Worm (Caenorhabditis elegans) whole organism, late embryonic: ENCODE measurements around the gene ttr-52.
A peak's percentile ranks its signal among the peaks of the same experiment; 100 is the strongest.

Experiments
- F13H6.1 ChIP-seq: sonication (generic microtip); optimal IDR thresholded peaks from 2 replicates; lab custom pipeline; 2016; ENCODE audit warnings: missing genetic modification characterization, missing compliant biosample characterization
- K02D7.2 ChIP-seq: sonication (generic microtip); optimal IDR thresholded peaks from 2 replicates; lab custom pipeline; 2017; ENCODE audit warnings: mild to moderate bottlenecking, missing genetic modification characterization, missing compliant biosample characterization
- K09A11.1 ChIP-seq: sonication (generic microtip); optimal IDR thresholded peaks from 2 replicates; lab custom pipeline; 2017; ENCODE audit warnings: antibody characterized with exemption, mild to moderate bottlenecking, missing genetic modification characterization, missing compliant biosample characterization; ENCODE audit not compliant: insufficient read depth
- T23F11.4 ChIP-seq: fragments of 200-800 bp; sonication (Bioruptor generic); optimal IDR thresholded peaks from 2 replicates; lab custom pipeline; 2018; ENCODE audit warnings: mild to moderate bottlenecking, missing genetic modification characterization, missing compliant biosample characterization
- Y22D7AL.16 ChIP-seq: sonication (generic microtip); optimal IDR thresholded peaks from 2 replicates; lab custom pipeline; 2016; ENCODE audit warnings: missing genetic modification characterization, missing compliant biosample characterization
- ahr-1 ChIP-seq: sonication (generic microtip); optimal IDR thresholded peaks from 2 replicates; lab custom pipeline; 2016; ENCODE audit warnings: missing genetic modification characterization, missing compliant biosample characterization
- ama-1 ChIP-seq: fragments of 150-350 bp; optimal IDR thresholded peaks from 2 replicates; lab custom pipeline; 2014
- ceh-18 ChIP-seq: sonication (generic microtip); optimal IDR thresholded peaks from 2 replicates; lab custom pipeline; 2016; ENCODE audit warnings: missing genetic modification characterization, missing compliant biosample characterization
- ceh-19 ChIP-seq: fragments of 200-800 bp; sonication (Bioruptor generic); optimal IDR thresholded peaks from 2 replicates; lab custom pipeline; 2018; ENCODE audit warnings: mild to moderate bottlenecking, missing genetic modification characterization, missing compliant biosample characterization
- ceh-2 ChIP-seq: sonication (generic microtip); optimal IDR thresholded peaks from 2 replicates; lab custom pipeline; 2016; ENCODE audit warnings: missing genotype, missing genetic modification characterization, missing compliant biosample characterization
- ceh-24 ChIP-seq: sonication (generic microtip); optimal IDR thresholded peaks from 2 replicates; lab custom pipeline; 2016; ENCODE audit warnings: mild to moderate bottlenecking, missing genetic modification characterization, missing compliant biosample characterization
- ceh-30 ChIP-seq: fragments of 150-350 bp; optimal IDR thresholded peaks from 2 replicates; lab custom pipeline; 2014; ENCODE audit warnings: missing biosample characterization, missing genetic modification characterization
- ceh-31 ChIP-seq: sonication (generic microtip); optimal IDR thresholded peaks from 2 replicates; lab custom pipeline; 2016; ENCODE audit warnings: missing genetic modification characterization, missing compliant biosample characterization
- ceh-48 ChIP-seq: sonication (generic microtip); optimal IDR thresholded peaks from 2 replicates; lab custom pipeline; 2016; ENCODE audit warnings: missing genetic modification characterization, inconsistent platforms, missing compliant biosample characterization
- ceh-6 ChIP-seq: fragments of 200-800 bp; sonication (Bioruptor generic); optimal IDR thresholded peaks from 2 replicates; lab custom pipeline; 2018; ENCODE audit warnings: mild to moderate bottlenecking, missing genetic modification characterization, missing compliant biosample characterization
- ceh-9 ChIP-seq: sonication (generic microtip); optimal IDR thresholded peaks from 2 replicates; lab custom pipeline; 2016; ENCODE audit warnings: mild to moderate bottlenecking, missing genetic modification characterization, inconsistent platforms, missing compliant biosample characterization
- che-1 ChIP-seq: sonication (generic microtip); optimal IDR thresholded peaks from 2 replicates; lab custom pipeline; 2016; ENCODE audit warnings: mild to moderate bottlenecking, missing genetic modification characterization, missing compliant biosample characterization
- dmd-4 ChIP-seq: sonication (generic microtip); optimal IDR thresholded peaks from 2 replicates; lab custom pipeline; 2016; ENCODE audit warnings: borderline replicate concordance, missing genetic modification characterization, missing compliant biosample characterization
- dve-1 ChIP-seq: sonication (generic microtip); optimal IDR thresholded peaks from 2 replicates; lab custom pipeline; 2017; ENCODE audit warnings: antibody characterized with exemption, mild to moderate bottlenecking, missing genetic modification characterization, missing compliant biosample characterization
- elt-2 ChIP-seq: sonication (generic microtip); optimal IDR thresholded peaks from 2 replicates; lab custom pipeline; 2016; ENCODE audit warnings: missing genetic modification reagents, missing genetic modification characterization, missing compliant biosample characterization
- elt-4 ChIP-seq: sonication (generic microtip); optimal IDR thresholded peaks from 2 replicates; lab custom pipeline; 2016; ENCODE audit warnings: missing genetic modification characterization, missing compliant biosample characterization
- ets-4 ChIP-seq: sonication (generic microtip); optimal IDR thresholded peaks from 2 replicates; lab custom pipeline; 2016; ENCODE audit warnings: missing genetic modification characterization, missing compliant biosample characterization
- eyg-1 ChIP-seq: sonication (generic microtip); optimal IDR thresholded peaks from 2 replicates; lab custom pipeline; 2016; ENCODE audit warnings: missing genotype, missing genetic modification characterization, missing compliant biosample characterization
- fkh-6 ChIP-seq: sonication (generic microtip); optimal IDR thresholded peaks from 2 replicates; lab custom pipeline; 2016; ENCODE audit warnings: missing genetic modification characterization, missing compliant biosample characterization
- gmeb-2 ChIP-seq: sonication (generic microtip); optimal IDR thresholded peaks from 2 replicates; lab custom pipeline; 2016; ENCODE audit warnings: missing genetic modification characterization, inconsistent platforms, missing compliant biosample characterization
- lim-6 ChIP-seq: sonication (generic microtip); optimal IDR thresholded peaks from 2 replicates; lab custom pipeline; 2016; ENCODE audit warnings: missing genetic modification characterization, missing compliant biosample characterization
- lin-11 ChIP-seq: fragments of 200-800 bp; sonication (Bioruptor generic); optimal IDR thresholded peaks from 2 replicates; lab custom pipeline; 2018; ENCODE audit warnings: mild to moderate bottlenecking, missing genetic modification characterization, missing compliant biosample characterization
- mec-3 ChIP-seq: sonication (generic microtip); optimal IDR thresholded peaks from 2 replicates; lab custom pipeline; 2016; ENCODE audit warnings: borderline replicate concordance, missing genetic modification characterization, missing compliant biosample characterization
- nfya-1 ChIP-seq: sonication (generic microtip); optimal IDR thresholded peaks from 2 replicates; lab custom pipeline; 2017; ENCODE audit warnings: missing genetic modification characterization, mild to moderate bottlenecking, missing compliant biosample characterization, antibody characterized with exemption, moderate library complexity
- nhr-11 ChIP-seq: fragments of 150-350 bp; optimal IDR thresholded peaks from 2 replicates; lab custom pipeline; 2014; ENCODE audit warnings: missing biosample characterization, missing genetic modification characterization
- odd-2 ChIP-seq: sonication (generic microtip); optimal IDR thresholded peaks from 2 replicates; lab custom pipeline; 2017; ENCODE audit warnings: antibody characterized with exemption, mild to moderate bottlenecking, missing genetic modification characterization, missing compliant biosample characterization
- pag-3 ChIP-seq: sonication (generic microtip); optimal IDR thresholded peaks from 2 replicates; lab custom pipeline; 2016; ENCODE audit warnings: missing compliant biosample characterization, missing genetic modification characterization, borderline replicate concordance
- pat-9 ChIP-seq: fragments of 200-800 bp; sonication (Bioruptor generic); optimal IDR thresholded peaks from 2 replicates; lab custom pipeline; 2018; ENCODE audit warnings: mild to moderate bottlenecking, missing genetic modification characterization, moderate library complexity, missing compliant biosample characterization
- pax-1 ChIP-seq: fragments of 150-350 bp; optimal IDR thresholded peaks from 2 replicates; lab custom pipeline; 2014; ENCODE audit warnings: missing biosample characterization, missing genetic modification characterization
- pha-2 ChIP-seq: sonication (generic microtip); optimal IDR thresholded peaks from 2 replicates; lab custom pipeline; 2017; ENCODE audit warnings: mild to moderate bottlenecking, missing genetic modification characterization, missing compliant biosample characterization
- pha-4 ChIP-seq: fragments of 150-350 bp; optimal IDR thresholded peaks from 2 replicates; lab custom pipeline; 2018; ENCODE audit warnings: missing biosample characterization, missing genetic modification reagents, missing genetic modification characterization
- pros-1 ChIP-seq: fragments of 150-350 bp; optimal IDR thresholded peaks from 2 replicates; lab custom pipeline; 2014; ENCODE audit warnings: missing biosample characterization, missing genetic modification reagents, missing genetic modification characterization
- ref-2 ChIP-seq: sonication (generic microtip); optimal IDR thresholded peaks from 2 replicates; lab custom pipeline; 2016; ENCODE audit warnings: missing genetic modification characterization, missing compliant biosample characterization
- rnt-1 ChIP-seq: sonication (generic microtip); optimal IDR thresholded peaks from 2 replicates; lab custom pipeline; 2016; ENCODE audit warnings: missing genetic modification characterization, missing compliant biosample characterization
- sdc-2 ChIP-seq: sonication (generic microtip); optimal IDR thresholded peaks from 2 replicates; lab custom pipeline; 2016; ENCODE audit warnings: missing genotype, missing genetic modification characterization, missing compliant biosample characterization
- sox-2 ChIP-seq: fragments of 200-800 bp; sonication (Bioruptor generic); IDR thresholded peaks from 2 replicates; pipeline ENCODE4 v1.3.6; 2022; ENCODE audit warnings: missing genetic modification reagents, missing genetic modification characterization, missing compliant biosample characterization
- sox-4 ChIP-seq: sonication (generic microtip); optimal IDR thresholded peaks from 2 replicates; lab custom pipeline; 2017; ENCODE audit warnings: mild to moderate bottlenecking, missing genetic modification characterization, inconsistent platforms, missing compliant biosample characterization
- syd-9 ChIP-seq: sonication (generic microtip); optimal IDR thresholded peaks from 2 replicates; lab custom pipeline; 2016; ENCODE audit warnings: mild to moderate bottlenecking, missing genetic modification characterization, moderate library complexity, missing compliant biosample characterization
- tbx-2 ChIP-seq: sonication (generic microtip); optimal IDR thresholded peaks from 2 replicates; lab custom pipeline; 2016; ENCODE audit warnings: missing genetic modification characterization, missing compliant biosample characterization
- unc-3 ChIP-seq, 2 experiments: fragments of 200-800 bp in 1 of 2; sonication (Bioruptor generic) in 1 of 2; sonication (generic microtip) in 1 of 2; conservative IDR thresholded peaks in 1 of 2; optimal IDR thresholded peaks in 1 of 2; 2 replicates each; pipeline versions ENCODE4 v1.3.6 to Lab custom; 2016 to 2022; ENCODE audit warnings: missing compliant biosample characterization in 2 of 2, missing genetic modification characterization in 2 of 2, missing genetic modification reagents in 1 of 2
- zip-5 ChIP-seq: sonication (generic microtip); optimal IDR thresholded peaks from 2 replicates; lab custom pipeline; 2016; ENCODE audit warnings: missing genetic modification characterization, missing compliant biosample characterization
- ztf-16 ChIP-seq: sonication (generic microtip); optimal IDR thresholded peaks from 2 replicates; lab custom pipeline; 2017; ENCODE audit warnings: missing genetic modification characterization, missing compliant biosample characterization

ttr-52 gene

DNA sequence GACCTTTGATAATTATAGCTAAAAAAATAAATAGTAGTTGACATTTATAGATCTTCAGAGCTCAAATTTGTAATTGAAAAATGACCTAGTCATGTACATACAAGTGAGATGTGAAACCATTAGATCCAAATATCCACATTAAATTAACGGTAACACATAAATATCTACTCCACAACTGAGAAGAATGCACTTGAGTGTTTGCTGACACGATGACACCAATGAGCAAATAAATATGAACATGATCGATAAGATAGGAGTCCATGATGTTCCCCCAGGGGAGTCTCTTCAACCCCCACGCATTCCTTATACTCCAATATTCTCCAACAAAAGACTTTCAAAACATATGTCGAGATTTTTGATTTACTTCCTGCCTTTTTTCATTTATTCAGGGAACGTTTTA is at the start of gene ttr-52:
ttr-52 (plus strand) TSS at position 301 of the 400 bp plus-strand sequence.
- TF ChIP-seq fkh-6 (tag; lab: Kevin White, UChicago), result no peak
- TF ChIP-seq F13H6.1, result no peak
- no peak for TF ChIP-seq ceh-31
- no peak for TF ChIP-seq ets-4 (tag; lab: Kevin White, UChicago)
- no peak for TF ChIP-seq mec-3 (tag; lab: Kevin White, UChicago)
- TF ChIP-seq ceh-19 (GFP tag; lab: Kevin White, UChicago), result no peak
- no peak for TF ChIP-seq K09A11.1 (tag; lab: Kevin White, UChicago)
- TF ChIP-seq sox-2 (GFP tag; lab: Robert Waterston, UW), result no peak
- no peak for TF ChIP-seq Y22D7AL.16 (tag; lab: Kevin White, UChicago)
- TF ChIP-seq tbx-2, result no peak
- no peak for TF ChIP-seq ahr-1 (tag; lab: Kevin White, UChicago)
- TF ChIP-seq elt-2 (tag; lab: Kevin White, UChicago), result no peak
- no peak for TF ChIP-seq gmeb-2
- no peak for TF ChIP-seq ref-2 (tag; lab: Kevin White, UChicago)
- no peak for TF ChIP-seq ceh-48 (tag; lab: Kevin White, UChicago)
- TF ChIP-seq ceh-24 (tag; lab: Kevin White, UChicago), result no peak
- TF ChIP-seq che-1 (tag; lab: Kevin White, UChicago), result no peak
- TF ChIP-seq, all 69 proteins: peak for 0

DNA sequence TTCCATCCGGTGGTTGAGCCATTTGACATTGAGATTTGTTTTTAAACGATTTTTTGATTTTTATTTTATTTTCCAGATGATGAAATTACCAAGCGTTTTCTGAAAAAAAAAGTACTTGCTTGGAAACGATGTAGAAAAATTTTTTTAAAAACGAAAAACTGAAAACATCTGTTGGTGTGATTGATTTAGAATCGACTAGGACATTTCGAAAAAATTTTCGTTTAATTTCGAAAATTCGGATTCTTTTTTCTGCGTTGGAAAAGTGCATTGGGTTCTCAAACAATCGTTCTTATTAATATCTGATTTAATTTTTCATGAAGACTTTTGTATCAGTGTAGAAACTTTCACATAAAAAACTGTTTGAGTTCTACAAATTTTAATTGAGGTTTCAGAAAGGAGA is 45.3 kb upstream of the ttr-52 start, which contains the start of gene F53A2.9:
F53A2.9 (minus strand) TSS at position 101 of the 400 bp plus-strand sequence.
- no peak for TF ChIP-seq ceh-9 (tag; lab: Kevin White, UChicago)
- no peak for TF ChIP-seq pha-2 (tag; lab: Kevin White, UChicago)
- no peak for TF ChIP-seq tbx-2
- no peak for TF ChIP-seq K02D7.2 (tag; lab: Kevin White, UChicago)
- TF ChIP-seq T23F11.4 (GFP tag; lab: Kevin White, UChicago), result no peak
- no peak for TF ChIP-seq zip-5 (tag; lab: Kevin White, UChicago)
- TF ChIP-seq elt-4 (tag; lab: Kevin White, UChicago), result no peak
- TF ChIP-seq pros-1 (tag; lab: Kevin White, UChicago), result no peak
- no peak for TF ChIP-seq eyg-1
- no peak for TF ChIP-seq lin-11 (tag; lab: Kevin White, UChicago)
- TF ChIP-seq ahr-1 (tag; lab: Kevin White, UChicago), result no peak
- no peak for TF ChIP-seq lim-6 (tag; lab: Kevin White, UChicago)
- TF ChIP-seq ceh-24 (tag; lab: Kevin White, UChicago), result no peak
- no peak for TF ChIP-seq fkh-6 (tag; lab: Kevin White, UChicago)
- TF ChIP-seq pax-1 (tag; lab: Kevin White, UChicago), result no peak
- no peak for TF ChIP-seq dve-1 (tag; lab: Kevin White, UChicago)
- no peak for TF ChIP-seq ceh-6 (GFP tag; lab: Kevin White, UChicago)

DNA sequence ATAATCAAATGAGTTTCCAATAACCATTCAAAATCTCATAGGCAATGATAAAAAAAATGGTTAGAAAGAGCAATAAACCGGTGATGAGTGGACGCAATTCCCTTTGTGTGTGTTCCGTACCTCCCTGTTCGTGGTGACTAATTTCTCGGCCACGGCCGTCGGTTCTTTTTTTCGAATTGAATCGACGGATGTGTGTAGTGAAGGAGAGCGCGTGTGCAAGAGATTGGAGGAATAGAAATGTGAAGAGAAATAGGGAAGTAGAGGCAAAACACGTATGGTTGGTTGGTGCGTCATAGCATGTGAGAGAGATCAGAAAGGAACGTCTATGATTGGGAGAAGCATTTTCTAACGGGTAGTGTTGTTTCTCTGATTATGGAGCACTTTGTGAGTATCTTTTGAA is 44.7 kb upstream of the ttr-52 start:
- TF ChIP-seq ceh-2 (tag; lab: Kevin White, UChicago), result peak; percentile 61
- peak; percentile 84 for TF ChIP-seq ceh-31
- TF ChIP-seq tbx-2, result peak; percentile 68
- TF ChIP-seq nhr-11 (tag; lab: Kevin White, UChicago), result no peak
- TF ChIP-seq lin-11 (tag; lab: Kevin White, UChicago), result no peak
- no peak for TF ChIP-seq ama-1 (lab: Kevin White, UChicago)
- no peak for TF ChIP-seq sox-4
- TF ChIP-seq ztf-16 (tag; lab: Kevin White, UChicago), result no peak
- peak; percentile 71 for TF ChIP-seq nfya-1
- no peak for TF ChIP-seq odd-2 (tag; lab: Kevin White, UChicago)
- no peak for TF ChIP-seq lim-6 (tag; lab: Kevin White, UChicago)
- peak; percentile 18 for TF ChIP-seq fkh-6 (tag; lab: Kevin White, UChicago)
- no peak for TF ChIP-seq ceh-30
- no peak for TF ChIP-seq ceh-9 (tag; lab: Kevin White, UChicago)
- TF ChIP-seq unc-3 (GFP tag; conservative IDR thresholded peaks at IDR 0.05; lab: Robert Waterston, UW), result no peak
- TF ChIP-seq unc-3 (tag; optimal IDR thresholded peaks at IDR 0.05; lab: Kevin White, UChicago), result no peak
- TF ChIP-seq pat-9 (tag; lab: Kevin White, UChicago), result no peak
- no peak for TF ChIP-seq mec-3 (tag; lab: Kevin White, UChicago)
- no peak for TF ChIP-seq pag-3
- TF ChIP-seq sdc-2 (tag; lab: Kevin White, UChicago), result no peak
- no peak for TF ChIP-seq ceh-48 (tag; lab: Kevin White, UChicago)
- TF ChIP-seq ceh-18 (tag; lab: Kevin White, UChicago), result no peak
- no peak for TF ChIP-seq pha-4
- TF ChIP-seq rnt-1 (tag; lab: Kevin White, UChicago), result peak; percentile 48
- no peak for TF ChIP-seq ceh-19 (GFP tag; lab: Kevin White, UChicago)
- no peak for TF ChIP-seq ahr-1 (tag; lab: Kevin White, UChicago)
- no peak for TF ChIP-seq dmd-4 (tag; lab: Kevin White, UChicago)
- no peak for TF ChIP-seq syd-9 (tag; lab: Kevin White, UChicago)
